Worm (Caenorhabditis elegans) whole organism, midembryonic: ENCODE results near the gene ZK105.12.

Experiments used
- flt-1 ChIP-seq: fragments of 200-800 bp; sonication (Bioruptor generic); IDR thresholded peaks from 2 replicates; pipeline ENCODE4 v1.3.6; 2022; ENCODE audit warnings: missing genetic modification characterization, missing compliant biosample characterization
- klf-2 ChIP-seq: fragments of 200-800 bp; sonication (Bioruptor generic); conservative IDR thresholded peaks from 2 replicates; pipeline ENCODE4 v1.3.6; 2022; ENCODE audit warnings: missing genetic modification reagents, missing genetic modification characterization, missing compliant biosample characterization
- ref-1 ChIP-seq: fragments of 200-800 bp; sonication (Bioruptor generic); conservative IDR thresholded peaks from 2 replicates; pipeline ENCODE4 v1.3.6; 2022; ENCODE audit warnings: missing genetic modification reagents, missing genetic modification characterization, missing compliant biosample characterization
- tab-1 ChIP-seq: fragments of 200-800 bp; sonication (Bioruptor generic); IDR thresholded peaks from 2 replicates; pipeline ENCODE4 v1.3.6; 2022; ENCODE audit warnings: missing genetic modification characterization, missing compliant biosample characterization
- ztf-23 ChIP-seq: fragments of 200-800 bp; sonication (Bioruptor generic); IDR thresholded peaks from 2 replicates; pipeline ENCODE4 v1.3.6; 2022; ENCODE audit warnings: missing genetic modification reagents, missing genetic modification characterization, missing compliant biosample characterization

ce11 chrV:7761906-7762305, 46.0 kb upstream of the ZK105.12 start:
- TF ChIP-seq flt-1 (no peak), ref-1 (GFP tag; lab: Robert Waterston, UW) (no peak), tab-1 (no peak), klf-2 (GFP tag; lab: Robert Waterston, UW) (no peak), ztf-23 (GFP tag; lab: Robert Waterston, UW) (no peak)
